Worm (Caenorhabditis elegans): Measurements from ENCODE around the gene parg-2.

DNA sequence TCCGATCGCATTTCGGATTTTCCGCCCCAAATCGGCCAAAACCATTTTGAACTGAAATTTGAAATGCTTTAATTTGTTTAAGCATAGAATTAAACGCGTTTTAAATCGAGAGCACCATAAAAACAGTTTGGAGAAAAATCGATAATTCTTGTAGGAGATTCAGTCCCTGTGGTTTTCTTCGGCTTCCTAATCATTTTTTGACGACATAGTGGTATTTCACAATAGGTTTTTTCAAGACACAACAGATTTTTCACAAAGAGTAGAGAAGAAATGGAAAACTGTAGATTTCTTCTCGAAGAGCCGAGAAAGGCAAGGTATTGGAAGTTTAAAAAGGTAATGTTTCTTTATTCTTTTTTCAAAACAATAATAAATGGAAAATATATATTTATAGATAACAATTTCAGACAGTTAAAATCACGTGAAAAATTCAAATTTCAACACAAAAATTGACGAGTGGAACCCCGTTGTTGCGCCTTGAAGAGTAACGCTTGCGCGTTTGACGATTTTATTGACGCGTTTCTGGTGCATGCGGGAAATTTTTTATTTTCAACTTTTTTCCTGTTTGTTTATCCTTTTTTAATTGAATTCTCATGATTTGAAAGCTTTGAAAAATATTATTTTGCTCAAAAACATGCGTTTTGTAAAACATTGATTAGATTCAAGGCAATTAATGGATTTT lies 28.9 kb upstream of the parg-2 start, which contains the start of gene F21D5.7:
- TF ChIP-seq sdz-38 (tag; optimal IDR thresholded peaks at IDR 0.05) (no peak), F22D6.2 (tag; optimal IDR thresholded peaks at IDR 0.05) (no peak), nhr-27 (tag; optimal IDR thresholded peaks at IDR 0.05) (no peak), ztf-6 (GFP tag; IDR thresholded peaks at IDR 0.05) (no peak), sea-2 (GFP tag; IDR thresholded peaks at IDR 0.05) (no peak), him-1 (tag; optimal IDR thresholded peaks at IDR 0.05) (no peak), pha-4 (tag; optimal IDR thresholded peaks at IDR 0.05) (peak; percentile 25), unc-62 (GFP tag; optimal IDR thresholded peaks at IDR 0.05) (peak; percentile 24), F23B12.7 (tag; optimal IDR thresholded peaks at IDR 0.05; ENCODE audit: insufficient read depth) (peak; percentile 63), ztf-25 (GFP tag; IDR thresholded peaks at IDR 0.05) (no peak), D2030.7 (GFP tag; IDR thresholded peaks at IDR 0.05) (peak; percentile 27; the same call in 1 of the 2 replicates), madf-8 (GFP tag; conservative IDR thresholded peaks at IDR 0.05) (peak; percentile 36), nfya-1 (tag; optimal IDR thresholded peaks at IDR 0.05; ENCODE audit: borderline replicate concordance, insufficient read depth) (no peak), ccch-3 (GFP tag; optimal IDR thresholded peaks at IDR 0.05) (no peak)
